Worm (Caenorhabditis elegans): ENCODE measurements around the gene srv-27.

DNA sequence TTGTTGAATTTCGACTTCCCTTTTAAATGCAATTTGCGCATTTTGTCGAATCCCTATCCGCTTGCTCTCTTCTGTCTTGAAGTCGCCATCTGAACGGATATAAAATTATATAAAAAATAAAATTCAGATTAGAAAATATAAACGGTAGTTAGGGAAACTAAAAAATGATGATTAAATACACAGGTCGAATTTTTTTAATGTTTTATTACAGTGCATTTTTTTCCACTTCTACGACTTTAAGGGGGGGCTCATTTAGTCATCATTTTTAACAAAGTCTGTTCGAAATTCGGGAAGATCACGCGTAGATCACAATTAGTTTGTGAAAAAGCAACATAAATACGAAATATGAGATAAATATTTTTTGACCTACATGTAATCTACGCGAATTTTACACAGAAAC lies 44.7 kb upstream of the srv-27 start, which contains the start of gene Y73B6BL.14:
- TF ChIP-seq jun-1 (tag; optimal IDR thresholded peaks at IDR 0.05) = no peak
- TF ChIP-seq nhr-11 (tag; optimal IDR thresholded peaks at IDR 0.05) = no peak
- TF ChIP-seq aha-1 (tag) = no peak
- no peak for TF ChIP-seq ztf-11 (tag; optimal IDR thresholded peaks at IDR 0.05)
- no peak for TF ChIP-seq ama-1 (optimal IDR thresholded peaks at IDR 0.05)
- TF ChIP-seq aly-2 (tag; optimal IDR thresholded peaks at IDR 0.05) = no peak
- no peak for TF ChIP-seq nhr-28 (tag; optimal IDR thresholded peaks at IDR 0.05)
- no peak for TF ChIP-seq skn-1 (tag; optimal IDR thresholded peaks at IDR 0.05)
- no peak for TF ChIP-seq nhr-76 (tag; optimal IDR thresholded peaks at IDR 0.05)
- TF ChIP-seq nhr-25 (tag; optimal IDR thresholded peaks at IDR 0.05; ENCODE audit: borderline replicate concordance, insufficient read depth) = no peak
- no peak for TF ChIP-seq lim-7 (GFP tag; IDR thresholded peaks at IDR 0.05)
- no peak for TF ChIP-seq nhr-102 (tag; optimal IDR thresholded peaks at IDR 0.05)

Measured in whole organism, L4 larva.